Worm (Caenorhabditis elegans) whole organism, late embryonic: Measurements from ENCODE around the gene dhhc-4.

ENCODE experiments used
- C08G9.2 ChIP-seq: sonication (generic microtip); optimal IDR thresholded peaks from 2 replicates; lab custom pipeline; 2016; ENCODE audit warnings: mild to moderate bottlenecking, missing genetic modification characterization, moderate library complexity, missing compliant biosample characterization
- K09A11.1 ChIP-seq: sonication (generic microtip); optimal IDR thresholded peaks from 2 replicates; lab custom pipeline; 2017; ENCODE audit warnings: antibody characterized with exemption, mild to moderate bottlenecking, missing genetic modification characterization, missing compliant biosample characterization; ENCODE audit not compliant: insufficient read depth
- ceh-14 ChIP-seq: sonication (generic microtip); optimal IDR thresholded peaks from 2 replicates; lab custom pipeline; 2016; ENCODE audit warnings: missing genotype, missing genetic modification characterization, missing compliant biosample characterization
- ceh-18 ChIP-seq: sonication (generic microtip); optimal IDR thresholded peaks from 2 replicates; lab custom pipeline; 2016; ENCODE audit warnings: missing genetic modification characterization, missing compliant biosample characterization
- ceh-31 ChIP-seq: sonication (generic microtip); optimal IDR thresholded peaks from 2 replicates; lab custom pipeline; 2016; ENCODE audit warnings: missing genetic modification characterization, missing compliant biosample characterization
- ceh-34 ChIP-seq: sonication (generic microtip); optimal IDR thresholded peaks from 2 replicates; lab custom pipeline; 2016; ENCODE audit warnings: mild to moderate bottlenecking, missing genetic modification characterization, missing compliant biosample characterization
- ceh-6 ChIP-seq: fragments of 200-800 bp; sonication (Bioruptor generic); optimal IDR thresholded peaks from 2 replicates; lab custom pipeline; 2018; ENCODE audit warnings: mild to moderate bottlenecking, missing genetic modification characterization, missing compliant biosample characterization
- elt-2 ChIP-seq: sonication (generic microtip); optimal IDR thresholded peaks from 2 replicates; lab custom pipeline; 2016; ENCODE audit warnings: missing genetic modification reagents, missing genetic modification characterization, missing compliant biosample characterization
- hlh-30 ChIP-seq: sonication (generic microtip); optimal IDR thresholded peaks from 2 replicates; lab custom pipeline; 2017; ENCODE audit warnings: antibody characterized with exemption, missing genetic modification characterization, missing compliant biosample characterization; ENCODE audit not compliant: insufficient read depth
- hlh-8 ChIP-seq: sonication (generic microtip); optimal IDR thresholded peaks from 2 replicates; lab custom pipeline; 2016; ENCODE audit warnings: missing genotype, missing genetic modification characterization, missing compliant biosample characterization
- madf-2 ChIP-seq: sonication (generic microtip); optimal IDR thresholded peaks from 2 replicates; lab custom pipeline; 2017; ENCODE audit warnings: missing genetic modification characterization, missing compliant biosample characterization
- nfya-1 ChIP-seq: sonication (generic microtip); optimal IDR thresholded peaks from 2 replicates; lab custom pipeline; 2017; ENCODE audit warnings: missing genetic modification characterization, mild to moderate bottlenecking, missing compliant biosample characterization, antibody characterized with exemption, moderate library complexity
- pha-2 ChIP-seq: sonication (generic microtip); optimal IDR thresholded peaks from 2 replicates; lab custom pipeline; 2017; ENCODE audit warnings: mild to moderate bottlenecking, missing genetic modification characterization, missing compliant biosample characterization
- pros-1 ChIP-seq: fragments of 150-350 bp; optimal IDR thresholded peaks from 2 replicates; lab custom pipeline; 2014; ENCODE audit warnings: missing biosample characterization, missing genetic modification reagents, missing genetic modification characterization
- ref-2 ChIP-seq: sonication (generic microtip); optimal IDR thresholded peaks from 2 replicates; lab custom pipeline; 2016; ENCODE audit warnings: missing genetic modification characterization, missing compliant biosample characterization
- rnt-1 ChIP-seq: sonication (generic microtip); optimal IDR thresholded peaks from 2 replicates; lab custom pipeline; 2016; ENCODE audit warnings: missing genetic modification characterization, missing compliant biosample characterization
- sdc-2 ChIP-seq: sonication (generic microtip); optimal IDR thresholded peaks from 2 replicates; lab custom pipeline; 2016; ENCODE audit warnings: missing genotype, missing genetic modification characterization, missing compliant biosample characterization
- tbx-2 ChIP-seq: sonication (generic microtip); optimal IDR thresholded peaks from 2 replicates; lab custom pipeline; 2016; ENCODE audit warnings: missing genetic modification characterization, missing compliant biosample characterization
- unc-42 ChIP-seq: sonication (generic microtip); optimal IDR thresholded peaks from 2 replicates; lab custom pipeline; 2016; ENCODE audit warnings: missing genotype, missing genetic modification characterization, missing compliant biosample characterization
- unc-55 ChIP-seq: sonication (generic microtip); optimal IDR thresholded peaks from 2 replicates; lab custom pipeline; 2017; ENCODE audit warnings: missing biosample characterization, missing genetic modification reagents, missing genetic modification characterization
- unc-86 ChIP-seq: sonication (generic microtip); optimal IDR thresholded peaks from 2 replicates; lab custom pipeline; 2016; ENCODE audit warnings: missing genetic modification characterization, missing compliant biosample characterization

dhhc-4 gene

DNA sequence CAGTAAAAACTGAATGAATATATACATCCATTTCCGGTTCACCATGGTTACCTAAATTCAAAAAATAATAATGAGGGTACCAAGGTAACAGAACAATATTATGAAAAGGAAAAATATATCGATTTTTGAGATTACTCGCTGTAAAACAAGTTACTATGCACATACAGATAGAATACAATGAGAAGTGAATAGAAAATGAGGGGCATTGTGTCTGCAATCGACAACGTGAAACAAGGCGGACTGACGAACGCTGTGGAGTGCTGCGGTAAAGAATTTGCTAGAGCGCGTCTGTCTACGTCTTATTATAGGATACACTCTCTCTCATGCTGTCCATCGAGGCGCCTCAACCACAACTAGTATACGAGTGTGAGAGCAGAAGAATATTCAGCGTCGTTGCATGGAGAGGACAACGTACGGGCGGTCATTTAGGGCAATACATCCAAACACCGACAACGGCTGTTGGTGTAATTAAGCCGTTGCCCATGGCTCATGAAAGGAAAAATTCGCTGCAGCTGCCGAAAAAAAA lies 50.4 kb downstream of the dhhc-4 start, which contains the start of gene cnx-1:
Gene cnx-1, minus strand, starts transcription at position 51 of the 526 bp plus-strand sequence.
- TF ChIP-seq hlh-30 (tag; lab: Kevin White, UChicago) (peak; percentile 3), unc-42 (peak; percentile 28), K09A11.1 (tag; lab: Kevin White, UChicago) (no peak), sdc-2 (tag; lab: Kevin White, UChicago) (peak; percentile 25), ceh-34 (peak; percentile 29), nfya-1 (peak; percentile 50), unc-86 (tag; lab: Kevin White, UChicago) (peak; percentile 31), ceh-31 (tag; lab: Kevin White, UChicago) (peak; percentile 85), ceh-18 (tag; lab: Kevin White, UChicago) (no peak), pros-1 (tag; lab: Kevin White, UChicago) (peak; percentile 30), hlh-8 (tag; lab: Kevin White, UChicago) (no peak), ceh-6 (GFP tag; lab: Kevin White, UChicago) (no peak), rnt-1 (tag; lab: Kevin White, UChicago) (peak; percentile 60), madf-2 (tag; lab: Kevin White, UChicago) (peak; percentile 11), C08G9.2 (tag; lab: Kevin White, UChicago) (peak; percentile 12), pha-2 (tag; lab: Kevin White, UChicago) (no peak), elt-2 (tag; lab: Kevin White, UChicago) (peak; percentile 18), tbx-2 (tag; lab: Kevin White, UChicago) (peak; percentile 30), unc-55 (no peak), ceh-14 (tag; lab: Kevin White, UChicago) (peak; percentile 21), ref-2 (tag; lab: Kevin White, UChicago) (peak; percentile 60)
